Worm (Caenorhabditis elegans) whole organism, late embryonic: ENCODE results near the gene C09E8.1.

Source experiments
- C08G9.2 ChIP-seq: sonication (generic microtip); optimal IDR thresholded peaks from 2 replicates; lab custom pipeline; 2016; ENCODE audit warnings: mild to moderate bottlenecking, missing genetic modification characterization, moderate library complexity, missing compliant biosample characterization
- C38D4.7 ChIP-seq: fragments of 200-800 bp; sonication (Bioruptor generic); optimal IDR thresholded peaks from 2 replicates; lab custom pipeline; 2018; ENCODE audit warnings: mild to moderate bottlenecking, missing genetic modification characterization, moderate library complexity, missing compliant biosample characterization
- F13H6.1 ChIP-seq: sonication (generic microtip); optimal IDR thresholded peaks from 2 replicates; lab custom pipeline; 2016; ENCODE audit warnings: missing genetic modification characterization, missing compliant biosample characterization
- K02D7.2 ChIP-seq: sonication (generic microtip); optimal IDR thresholded peaks from 2 replicates; lab custom pipeline; 2017; ENCODE audit warnings: mild to moderate bottlenecking, missing genetic modification characterization, missing compliant biosample characterization
- K09A11.1 ChIP-seq: sonication (generic microtip); optimal IDR thresholded peaks from 2 replicates; lab custom pipeline; 2017; ENCODE audit warnings: antibody characterized with exemption, mild to moderate bottlenecking, missing genetic modification characterization, missing compliant biosample characterization; ENCODE audit not compliant: insufficient read depth
- ahr-1 ChIP-seq: sonication (generic microtip); optimal IDR thresholded peaks from 2 replicates; lab custom pipeline; 2016; ENCODE audit warnings: missing genetic modification characterization, missing compliant biosample characterization
- ama-1 ChIP-seq: fragments of 150-350 bp; optimal IDR thresholded peaks from 2 replicates; lab custom pipeline; 2014
- ceh-14 ChIP-seq: sonication (generic microtip); optimal IDR thresholded peaks from 2 replicates; lab custom pipeline; 2016; ENCODE audit warnings: missing genotype, missing genetic modification characterization, missing compliant biosample characterization
- ceh-24 ChIP-seq: sonication (generic microtip); optimal IDR thresholded peaks from 2 replicates; lab custom pipeline; 2016; ENCODE audit warnings: mild to moderate bottlenecking, missing genetic modification characterization, missing compliant biosample characterization
- ceh-31 ChIP-seq: sonication (generic microtip); optimal IDR thresholded peaks from 2 replicates; lab custom pipeline; 2016; ENCODE audit warnings: missing genetic modification characterization, missing compliant biosample characterization
- ceh-45 ChIP-seq: fragments of 200-800 bp; sonication (Bioruptor generic); IDR thresholded peaks from 2 replicates; pipeline ENCODE4 v1.3.6; 2022; ENCODE audit warnings: missing genetic modification reagents, missing genetic modification characterization, missing compliant biosample characterization
- ceh-6 ChIP-seq: fragments of 200-800 bp; sonication (Bioruptor generic); optimal IDR thresholded peaks from 2 replicates; lab custom pipeline; 2018; ENCODE audit warnings: mild to moderate bottlenecking, missing genetic modification characterization, missing compliant biosample characterization
- ceh-9 ChIP-seq: sonication (generic microtip); optimal IDR thresholded peaks from 2 replicates; lab custom pipeline; 2016; ENCODE audit warnings: mild to moderate bottlenecking, missing genetic modification characterization, inconsistent platforms, missing compliant biosample characterization
- dmd-4 ChIP-seq: sonication (generic microtip); optimal IDR thresholded peaks from 2 replicates; lab custom pipeline; 2016; ENCODE audit warnings: borderline replicate concordance, missing genetic modification characterization, missing compliant biosample characterization
- elt-4 ChIP-seq: sonication (generic microtip); optimal IDR thresholded peaks from 2 replicates; lab custom pipeline; 2016; ENCODE audit warnings: missing genetic modification characterization, missing compliant biosample characterization
- ets-4 ChIP-seq: sonication (generic microtip); optimal IDR thresholded peaks from 2 replicates; lab custom pipeline; 2016; ENCODE audit warnings: missing genetic modification characterization, missing compliant biosample characterization
- eyg-1 ChIP-seq: sonication (generic microtip); optimal IDR thresholded peaks from 2 replicates; lab custom pipeline; 2016; ENCODE audit warnings: missing genotype, missing genetic modification characterization, missing compliant biosample characterization
- fax-1 ChIP-seq: sonication (generic microtip); optimal IDR thresholded peaks from 2 replicates; lab custom pipeline; 2016; ENCODE audit warnings: missing genotype, missing genetic modification characterization, missing compliant biosample characterization
- fkh-10 ChIP-seq: fragments of 150-350 bp; optimal IDR thresholded peaks from 2 replicates; lab custom pipeline; 2014; ENCODE audit warnings: missing biosample characterization, missing genetic modification reagents, missing genetic modification characterization
- gmeb-2 ChIP-seq: sonication (generic microtip); optimal IDR thresholded peaks from 2 replicates; lab custom pipeline; 2016; ENCODE audit warnings: missing genetic modification characterization, inconsistent platforms, missing compliant biosample characterization
- hlh-8 ChIP-seq: sonication (generic microtip); optimal IDR thresholded peaks from 2 replicates; lab custom pipeline; 2016; ENCODE audit warnings: missing genotype, missing genetic modification characterization, missing compliant biosample characterization
- madf-2 ChIP-seq: sonication (generic microtip); optimal IDR thresholded peaks from 2 replicates; lab custom pipeline; 2017; ENCODE audit warnings: missing genetic modification characterization, missing compliant biosample characterization
- mec-3 ChIP-seq: sonication (generic microtip); optimal IDR thresholded peaks from 2 replicates; lab custom pipeline; 2016; ENCODE audit warnings: borderline replicate concordance, missing genetic modification characterization, missing compliant biosample characterization
- nfya-1 ChIP-seq: sonication (generic microtip); optimal IDR thresholded peaks from 2 replicates; lab custom pipeline; 2017; ENCODE audit warnings: missing genetic modification characterization, mild to moderate bottlenecking, missing compliant biosample characterization, antibody characterized with exemption, moderate library complexity
- odd-2 ChIP-seq: sonication (generic microtip); optimal IDR thresholded peaks from 2 replicates; lab custom pipeline; 2017; ENCODE audit warnings: antibody characterized with exemption, mild to moderate bottlenecking, missing genetic modification characterization, missing compliant biosample characterization
- pag-3 ChIP-seq: sonication (generic microtip); optimal IDR thresholded peaks from 2 replicates; lab custom pipeline; 2016; ENCODE audit warnings: missing compliant biosample characterization, missing genetic modification characterization, borderline replicate concordance
- pat-9 ChIP-seq: fragments of 200-800 bp; sonication (Bioruptor generic); optimal IDR thresholded peaks from 2 replicates; lab custom pipeline; 2018; ENCODE audit warnings: mild to moderate bottlenecking, missing genetic modification characterization, moderate library complexity, missing compliant biosample characterization
- pha-2 ChIP-seq: sonication (generic microtip); optimal IDR thresholded peaks from 2 replicates; lab custom pipeline; 2017; ENCODE audit warnings: mild to moderate bottlenecking, missing genetic modification characterization, missing compliant biosample characterization
- pha-4 ChIP-seq: fragments of 150-350 bp; optimal IDR thresholded peaks from 2 replicates; lab custom pipeline; 2018; ENCODE audit warnings: missing biosample characterization, missing genetic modification reagents, missing genetic modification characterization
- pros-1 ChIP-seq: fragments of 150-350 bp; optimal IDR thresholded peaks from 2 replicates; lab custom pipeline; 2014; ENCODE audit warnings: missing biosample characterization, missing genetic modification reagents, missing genetic modification characterization
- rnt-1 ChIP-seq: sonication (generic microtip); optimal IDR thresholded peaks from 2 replicates; lab custom pipeline; 2016; ENCODE audit warnings: missing genetic modification characterization, missing compliant biosample characterization
- sdc-2 ChIP-seq: sonication (generic microtip); optimal IDR thresholded peaks from 2 replicates; lab custom pipeline; 2016; ENCODE audit warnings: missing genotype, missing genetic modification characterization, missing compliant biosample characterization
- sox-2 ChIP-seq: fragments of 200-800 bp; sonication (Bioruptor generic); IDR thresholded peaks from 2 replicates; pipeline ENCODE4 v1.3.6; 2022; ENCODE audit warnings: missing genetic modification reagents, missing genetic modification characterization, missing compliant biosample characterization
- ttx-3 ChIP-seq: sonication (generic microtip); optimal IDR thresholded peaks from 2 replicates; lab custom pipeline; 2016; ENCODE audit warnings: missing genetic modification reagents, missing genetic modification characterization, missing compliant biosample characterization
- unc-42 ChIP-seq: sonication (generic microtip); optimal IDR thresholded peaks from 2 replicates; lab custom pipeline; 2016; ENCODE audit warnings: missing genotype, missing genetic modification characterization, missing compliant biosample characterization
- unc-55 ChIP-seq: sonication (generic microtip); optimal IDR thresholded peaks from 2 replicates; lab custom pipeline; 2017; ENCODE audit warnings: missing biosample characterization, missing genetic modification reagents, missing genetic modification characterization
- unc-86 ChIP-seq: sonication (generic microtip); optimal IDR thresholded peaks from 2 replicates; lab custom pipeline; 2016; ENCODE audit warnings: missing genetic modification characterization, missing compliant biosample characterization
- zip-5 ChIP-seq: sonication (generic microtip); optimal IDR thresholded peaks from 2 replicates; lab custom pipeline; 2016; ENCODE audit warnings: missing genetic modification characterization, missing compliant biosample characterization
- ztf-16 ChIP-seq: sonication (generic microtip); optimal IDR thresholded peaks from 2 replicates; lab custom pipeline; 2017; ENCODE audit warnings: missing genetic modification characterization, missing compliant biosample characterization

The C09E8.1 gene

ce11 chrII:556185-556584 is at the start of gene C09E8.1, which contains the start of gene C09E8.6:
TSS of gene C09E8.1 (plus strand) at chrII:556485.
TSS of gene C09E8.6 (plus strand) at chrII:556497.
- TF ChIP-seq rnt-1 (no peak), ahr-1 (tag; lab: Kevin White, UChicago) (no peak), ceh-6 (GFP tag; lab: Kevin White, UChicago) (no peak), pag-3 (tag; lab: Kevin White, UChicago) (no peak), fax-1 (tag; lab: Kevin White, UChicago) (no peak), C38D4.7 (no peak), ceh-24 (no peak), K02D7.2 (no peak), ceh-9 (tag; lab: Kevin White, UChicago) (no peak), sox-2 (GFP tag; lab: Robert Waterston, UW) (no peak), unc-55 (no peak), fkh-10 (GFP tag; lab: Kevin White, UChicago) (no peak), odd-2 (tag; lab: Kevin White, UChicago) (no peak), pha-2 (tag; lab: Kevin White, UChicago) (no peak), eyg-1 (tag; lab: Kevin White, UChicago) (no peak), K09A11.1 (tag; lab: Kevin White, UChicago) (no peak), unc-86 (tag; lab: Kevin White, UChicago) (no peak)

DNA sequence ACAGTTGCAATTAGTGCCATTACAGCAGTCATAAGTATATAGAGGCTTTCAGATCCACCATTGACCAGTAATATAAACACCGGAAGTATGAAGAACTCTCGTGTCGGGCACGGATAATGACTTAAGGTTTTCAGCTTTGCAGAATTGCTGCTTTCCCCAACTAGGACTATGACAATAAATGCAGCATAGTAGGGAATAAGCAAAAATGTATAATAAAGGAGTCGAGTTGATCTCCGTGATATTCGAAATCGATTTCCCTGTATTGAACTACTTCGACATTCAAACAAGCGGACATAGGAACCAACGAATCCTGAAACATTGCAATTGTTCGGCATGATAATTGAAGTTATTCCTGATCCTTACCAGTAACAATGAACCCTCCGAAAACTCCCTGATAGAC is 47.7 kb upstream of the C09E8.1 start:
- no peak for TF ChIP-seq ztf-16 (tag; lab: Kevin White, UChicago)
- TF ChIP-seq dmd-4 (tag; lab: Kevin White, UChicago) = no peak
- no peak for TF ChIP-seq pag-3 (tag; lab: Kevin White, UChicago)
- TF ChIP-seq pha-4 (tag; lab: Kevin White, UChicago) = no peak
- TF ChIP-seq odd-2 (tag; lab: Kevin White, UChicago) = no peak
- no peak for TF ChIP-seq ama-1 (lab: Kevin White, UChicago)
- TF ChIP-seq ceh-45 = no peak
- no peak for TF ChIP-seq sdc-2 (tag; lab: Kevin White, UChicago)
- no peak for TF ChIP-seq madf-2 (tag; lab: Kevin White, UChicago)
- TF ChIP-seq eyg-1 (tag; lab: Kevin White, UChicago) = no peak
- no peak for TF ChIP-seq ceh-31
- TF ChIP-seq gmeb-2 (tag; lab: Kevin White, UChicago) = no peak
- no peak for TF ChIP-seq pros-1 (tag; lab: Kevin White, UChicago)
- no peak for TF ChIP-seq C08G9.2 (tag; lab: Kevin White, UChicago)
- no peak for TF ChIP-seq mec-3 (tag; lab: Kevin White, UChicago)
- no peak for TF ChIP-seq nfya-1 (tag; lab: Kevin White, UChicago)
- no peak for TF ChIP-seq ceh-14
- no peak for TF ChIP-seq elt-4
- no peak for TF ChIP-seq F13H6.1 (tag; lab: Kevin White, UChicago)
- TF ChIP-seq, all 69 proteins: peak for 0

ce11 chrII:509230-509629 is 47.1 kb upstream of the C09E8.1 start, which contains the start of gene srh-105:
TSS of gene srh-105 (minus strand) at chrII:509330.
- no peak for TF ChIP-seq pat-9 (tag; lab: Kevin White, UChicago)
- TF ChIP-seq zip-5 (tag; lab: Kevin White, UChicago) = no peak
- no peak for TF ChIP-seq F13H6.1 (tag; lab: Kevin White, UChicago)
- TF ChIP-seq unc-42 (tag; lab: Kevin White, UChicago) = no peak
- no peak for TF ChIP-seq ttx-3 (tag; lab: Kevin White, UChicago)
- no peak for TF ChIP-seq ceh-24
- no peak for TF ChIP-seq hlh-8 (tag; lab: Kevin White, UChicago)
- no peak for TF ChIP-seq ets-4
